Worm (Caenorhabditis elegans): ENCODE data around the gene Y48A6B.8.

The Y48A6B.8 gene

DNA sequence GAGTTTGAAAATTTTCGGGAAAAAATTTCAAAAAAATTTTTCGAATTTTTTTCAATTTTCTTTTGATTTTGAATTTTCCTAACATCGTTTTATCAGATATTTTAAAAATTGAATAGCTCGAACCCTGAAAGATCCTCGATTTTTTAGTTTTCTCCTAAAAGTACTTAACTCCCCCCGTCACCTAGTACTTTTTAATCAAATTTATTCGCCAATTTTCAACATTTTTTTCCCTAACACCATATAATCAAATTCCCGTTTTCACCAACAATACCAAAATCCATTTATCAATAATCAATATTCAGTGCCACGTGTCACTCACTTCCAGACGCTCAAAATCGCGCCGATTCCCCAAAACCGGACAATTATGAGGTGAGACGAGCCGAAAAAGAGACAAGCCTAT is 17.0 kb downstream of the Y48A6B.8 start, which contains the start of gene kvs-4:
TSS of gene kvs-4 (plus strand) at position 301 of the 400 bp plus-strand sequence.
- TF ChIP-seq dve-1 (tag; optimal IDR thresholded peaks at IDR 0.05) = no peak
- TF ChIP-seq ceh-19 (GFP tag; optimal IDR thresholded peaks at IDR 0.05) = no peak
- no peak for TF ChIP-seq che-1 (tag; optimal IDR thresholded peaks at IDR 0.05)
- TF ChIP-seq ceh-9 (tag; optimal IDR thresholded peaks at IDR 0.05) = no peak

DNA sequence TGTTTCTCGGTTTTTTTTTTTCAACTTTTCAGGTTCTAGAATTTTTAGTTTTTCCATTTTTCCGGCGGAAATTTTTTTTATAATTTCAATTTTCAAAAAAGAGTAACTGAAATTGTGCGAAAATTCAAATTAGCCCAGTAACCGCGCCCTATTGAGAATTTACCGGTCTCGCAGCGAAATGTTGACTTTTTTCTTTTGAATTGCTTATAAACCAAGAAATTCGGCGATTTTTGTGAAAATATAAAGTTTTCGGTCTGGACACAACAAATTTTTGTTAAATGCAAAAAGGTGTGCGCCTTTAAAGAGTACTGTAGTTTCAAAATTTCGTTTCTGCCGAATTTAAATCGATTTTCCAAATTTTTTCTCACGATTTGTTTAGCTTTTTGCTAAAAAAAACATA is 18.6 kb downstream of the Y48A6B.8 start:
- TF ChIP-seq elt-2 (tag; optimal IDR thresholded peaks at IDR 0.05) = no peak
- no peak for TF ChIP-seq tbx-7 (tag; optimal IDR thresholded peaks at IDR 0.05)
- TF ChIP-seq K02D7.2 (tag; optimal IDR thresholded peaks at IDR 0.05) = no peak
- TF ChIP-seq ceh-31 (tag; optimal IDR thresholded peaks at IDR 0.05) = no peak
- TF ChIP-seq C38D4.7 (GFP tag; optimal IDR thresholded peaks at IDR 0.05) = no peak
- no peak for TF ChIP-seq lin-11 (tag; optimal IDR thresholded peaks at IDR 0.05)
- no peak for TF ChIP-seq ceh-2 (tag; optimal IDR thresholded peaks at IDR 0.05)
- TF ChIP-seq fax-1 (tag; optimal IDR thresholded peaks at IDR 0.05) = no peak

DNA sequence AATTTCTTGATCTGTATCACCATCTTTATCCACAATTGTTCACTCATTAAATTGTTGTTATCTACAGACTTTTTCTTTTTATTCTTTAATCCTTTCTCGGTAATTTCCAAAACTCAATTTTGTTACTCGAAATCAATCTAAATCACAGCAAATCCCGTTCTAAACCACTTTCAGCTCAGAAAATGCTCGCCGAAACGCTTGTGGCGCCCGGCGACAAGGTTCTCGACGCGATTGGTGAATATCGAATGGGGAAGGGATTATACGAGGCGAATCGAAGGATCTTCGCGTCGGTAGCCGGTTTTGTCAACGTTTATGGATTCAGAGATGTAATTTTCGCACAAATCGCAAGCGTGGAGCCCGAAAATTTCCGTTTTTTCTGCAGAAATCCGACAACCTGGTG is 20.4 kb downstream of the Y48A6B.8 start, which contains the start of gene exos-1:
TSS of gene exos-1 (plus strand) at position 175 of the 400 bp plus-strand sequence.
- TF ChIP-seq ceh-34 (tag; optimal IDR thresholded peaks at IDR 0.05) (no peak), ceh-6 (GFP tag; optimal IDR thresholded peaks at IDR 0.05) (no peak), ceh-9 (tag; optimal IDR thresholded peaks at IDR 0.05) (no peak), fkh-6 (tag; optimal IDR thresholded peaks at IDR 0.05) (no peak), ahr-1 (tag; optimal IDR thresholded peaks at IDR 0.05) (no peak), K02D7.2 (tag; optimal IDR thresholded peaks at IDR 0.05) (no peak), K09A11.1 (tag; optimal IDR thresholded peaks at IDR 0.05; ENCODE audit: insufficient read depth) (no peak), hlh-6 (tag; optimal IDR thresholded peaks at IDR 0.05) (no peak), nfya-1 (tag; optimal IDR thresholded peaks at IDR 0.05) (no peak), dve-1 (tag; optimal IDR thresholded peaks at IDR 0.05) (no peak), C08G9.2 (tag; optimal IDR thresholded peaks at IDR 0.05) (no peak), nhr-232 (tag; optimal IDR thresholded peaks at IDR 0.05) (no peak), madf-2 (tag; optimal IDR thresholded peaks at IDR 0.05) (no peak), syd-9 (tag; optimal IDR thresholded peaks at IDR 0.05) (no peak), elt-2 (tag; optimal IDR thresholded peaks at IDR 0.05) (no peak), che-1 (tag; optimal IDR thresholded peaks at IDR 0.05) (no peak), nhr-11 (tag; optimal IDR thresholded peaks at IDR 0.05) (no peak), pha-4 (tag; optimal IDR thresholded peaks at IDR 0.05) (no peak), hlh-15 (tag; optimal IDR thresholded peaks at IDR 0.05) (no peak)

DNA sequence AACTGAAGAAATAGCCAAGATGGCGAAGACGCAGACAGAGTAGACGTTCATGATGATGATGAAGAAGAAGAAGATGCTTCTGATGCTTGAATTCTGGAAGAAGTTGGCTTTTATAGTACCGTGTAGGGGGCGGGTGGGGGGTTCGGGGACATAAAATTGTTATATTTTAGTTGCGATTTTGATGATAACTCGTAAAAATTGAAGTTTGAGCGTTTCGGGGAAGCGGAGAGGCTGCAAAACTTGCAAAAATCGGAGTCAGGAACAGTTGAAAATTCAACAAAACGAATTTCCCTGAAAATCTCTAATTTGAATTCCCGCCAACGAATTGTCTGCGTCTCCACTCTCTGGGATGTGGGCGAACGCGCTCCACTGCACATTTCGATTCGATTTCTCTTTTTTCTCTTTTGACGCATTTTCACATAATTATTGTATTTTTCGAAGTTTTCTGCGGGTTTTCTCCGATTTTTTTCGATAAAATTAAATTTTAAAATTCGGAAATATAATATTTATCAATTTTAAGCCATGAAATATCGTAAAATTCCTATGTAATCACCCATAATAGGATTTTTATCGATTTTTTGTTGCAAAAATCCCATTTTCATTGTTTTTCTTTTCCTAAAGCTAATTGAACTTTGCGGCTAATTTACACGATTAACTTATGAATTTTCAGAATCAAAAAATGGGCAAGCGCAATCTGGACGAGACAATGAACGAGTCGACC is 21.5 kb downstream of the Y48A6B.8 start, which contains the start of the genes fipr-17 and Y48A6B.3:
TSS of gene fipr-17 (minus strand) at position 51 of the 721 bp plus-strand sequence.
TSS of gene Y48A6B.3 (plus strand) at position 671 of the 721 bp plus-strand sequence.
- no peak for TF ChIP-seq K02D7.2 (tag; optimal IDR thresholded peaks at IDR 0.05)
- TF ChIP-seq gmeb-2 (tag; optimal IDR thresholded peaks at IDR 0.05) = no peak
- peak; percentile 80 for TF ChIP-seq nfya-1 (tag; optimal IDR thresholded peaks at IDR 0.05)
- peak; percentile 54 for TF ChIP-seq dve-1 (tag; optimal IDR thresholded peaks at IDR 0.05)
- TF ChIP-seq ttx-3 (tag; optimal IDR thresholded peaks at IDR 0.05) = peak; percentile 2
- peak; percentile 9 for TF ChIP-seq ceh-18 (tag; optimal IDR thresholded peaks at IDR 0.05)
- TF ChIP-seq ceh-2 (tag; optimal IDR thresholded peaks at IDR 0.05) = no peak
- no peak for TF ChIP-seq fkh-10 (GFP tag; optimal IDR thresholded peaks at IDR 0.05)
- peak; percentile 21 for TF ChIP-seq tbx-2 (tag; optimal IDR thresholded peaks at IDR 0.05)
- peak; percentile 38 for TF ChIP-seq ceh-34 (tag; optimal IDR thresholded peaks at IDR 0.05)
- peak; percentile 60 for TF ChIP-seq ceh-48 (tag; optimal IDR thresholded peaks at IDR 0.05)
- TF ChIP-seq npax-4 (tag; optimal IDR thresholded peaks at IDR 0.05) = no peak
- TF ChIP-seq ceh-30 (tag; optimal IDR thresholded peaks at IDR 0.05) = no peak
- TF ChIP-seq nhr-11 (tag; optimal IDR thresholded peaks at IDR 0.05) = no peak
- peak; percentile 12 for TF ChIP-seq hlh-30 (tag; optimal IDR thresholded peaks at IDR 0.05; ENCODE audit: insufficient read depth)
- peak; percentile 14 for TF ChIP-seq pros-1 (tag; optimal IDR thresholded peaks at IDR 0.05)
- TF ChIP-seq unc-86 (tag; optimal IDR thresholded peaks at IDR 0.05) = peak; percentile 26
- TF ChIP-seq ref-2 (tag; optimal IDR thresholded peaks at IDR 0.05) = no peak
- peak; percentile 68 for TF ChIP-seq unc-42 (tag; optimal IDR thresholded peaks at IDR 0.05)
- TF ChIP-seq ceh-24 (tag; optimal IDR thresholded peaks at IDR 0.05) = no peak
- TF ChIP-seq elt-2 (tag; optimal IDR thresholded peaks at IDR 0.05) = peak; percentile 49
- TF ChIP-seq tbx-7 (tag; optimal IDR thresholded peaks at IDR 0.05) = no peak
- TF ChIP-seq zip-5 (tag; optimal IDR thresholded peaks at IDR 0.05) = no peak
- peak; percentile 39 for TF ChIP-seq unc-55 (GFP tag; optimal IDR thresholded peaks at IDR 0.05)
- peak; percentile 63 for TF ChIP-seq ceh-31 (tag; optimal IDR thresholded peaks at IDR 0.05)

Data from whole organism, late embryonic.